Worm (Caenorhabditis elegans): ENCODE results near the gene T04B2.3.

- no peak for TF ChIP-seq ceh-82 (tag; optimal IDR thresholded peaks at IDR 0.05)
- TF ChIP-seq egl-27 (tag; optimal IDR thresholded peaks at IDR 0.05), result no peak
- no peak for TF ChIP-seq ZK546.5 (tag; optimal IDR thresholded peaks at IDR 0.05)
- peak; percentile 3 for TF ChIP-seq lin-39 (tag; optimal IDR thresholded peaks at IDR 0.05)
- TF ChIP-seq lsy-2 (tag; optimal IDR thresholded peaks at IDR 0.05), result no peak
- no peak for TF ChIP-seq nhr-237 (tag; optimal IDR thresholded peaks at IDR 0.05)
- no peak for TF ChIP-seq nhr-11 (tag; optimal IDR thresholded peaks at IDR 0.05)
- TF ChIP-seq alr-1 (tag; optimal IDR thresholded peaks at IDR 0.05), result no peak
Observed at ce11 chrIV:10065159-10065558, 18.0 kb downstream of the T04B2.3 start.

Measured in whole organism, L2 larva.